Worm (Caenorhabditis elegans): ENCODE measurements around the gene osm-8.
A peak's percentile ranks its signal among the peaks of the same experiment; 100 is the strongest.

Gene osm-8

DNA sequence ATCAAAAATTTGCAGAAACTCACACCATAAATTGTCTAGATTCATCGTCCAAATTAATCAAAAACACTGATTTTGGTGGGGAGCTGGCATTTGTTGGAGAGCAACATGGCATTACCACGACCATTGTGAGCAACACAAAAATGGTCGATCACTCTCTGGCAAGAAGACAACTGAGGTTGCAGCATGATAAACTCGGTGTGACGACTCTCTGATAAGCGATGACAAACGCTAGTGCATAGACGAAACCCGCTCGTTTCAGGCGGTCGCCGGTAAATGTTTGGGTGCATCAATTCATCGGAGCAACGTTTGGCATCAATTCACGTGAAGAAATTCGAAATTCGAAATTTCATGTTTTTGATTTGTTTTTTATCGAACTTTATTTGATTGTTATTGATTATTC, 33.8 kb upstream of the osm-8 start:
- TF ChIP-seq ceh-18 (tag; optimal IDR thresholded peaks at IDR 0.05) (no peak), pha-4 (tag; optimal IDR thresholded peaks at IDR 0.05) (no peak), nhr-232 (tag; optimal IDR thresholded peaks at IDR 0.05) (no peak), npax-4 (tag; optimal IDR thresholded peaks at IDR 0.05) (no peak), ceh-31 (tag; optimal IDR thresholded peaks at IDR 0.05) (no peak), elt-2 (tag; optimal IDR thresholded peaks at IDR 0.05) (peak; percentile 28), fkh-6 (tag; optimal IDR thresholded peaks at IDR 0.05) (no peak)

DNA sequence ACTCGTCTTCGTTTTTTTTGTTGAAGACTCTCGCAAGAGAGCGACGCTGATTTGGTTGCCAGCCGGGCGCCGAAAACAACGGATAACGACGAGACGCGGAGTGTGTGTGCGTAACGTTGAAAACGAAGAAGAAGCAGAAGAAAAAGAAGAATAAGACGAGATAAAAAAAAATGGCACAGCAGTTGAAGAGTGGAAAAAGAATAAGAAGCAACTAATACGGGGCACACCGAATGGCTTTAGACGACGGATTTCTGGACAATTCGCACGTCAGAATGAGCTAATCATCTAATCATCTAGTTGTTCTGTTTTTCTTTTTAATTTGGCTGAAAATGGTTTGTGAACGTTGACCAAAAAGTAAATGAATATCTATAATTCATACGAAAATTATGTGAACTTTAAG, 31.7 kb upstream of the osm-8 start:
- no peak for TF ChIP-seq unc-3 (GFP tag; conservative IDR thresholded peaks at IDR 0.05)
- TF ChIP-seq unc-3 (tag; optimal IDR thresholded peaks at IDR 0.05) = no peak
- TF ChIP-seq sdc-2 (tag; optimal IDR thresholded peaks at IDR 0.05) = no peak
- no peak for TF ChIP-seq fkh-6 (tag; optimal IDR thresholded peaks at IDR 0.05)
- TF ChIP-seq sox-4 (tag; optimal IDR thresholded peaks at IDR 0.05) = no peak
- no peak for TF ChIP-seq madf-2 (tag; optimal IDR thresholded peaks at IDR 0.05)
- no peak for TF ChIP-seq pros-1 (tag; optimal IDR thresholded peaks at IDR 0.05)
- no peak for TF ChIP-seq K09A11.1 (tag; optimal IDR thresholded peaks at IDR 0.05; ENCODE audit: insufficient read depth)
- no peak for TF ChIP-seq zip-5 (tag; optimal IDR thresholded peaks at IDR 0.05)
- TF ChIP-seq npax-4 (tag; optimal IDR thresholded peaks at IDR 0.05) = no peak
- TF ChIP-seq lim-6 (tag; optimal IDR thresholded peaks at IDR 0.05) = no peak
- no peak for TF ChIP-seq hlh-30 (tag; optimal IDR thresholded peaks at IDR 0.05; ENCODE audit: insufficient read depth)
- no peak for TF ChIP-seq ets-4 (tag; optimal IDR thresholded peaks at IDR 0.05)
- no peak for TF ChIP-seq rnt-1 (tag; optimal IDR thresholded peaks at IDR 0.05)
- no peak for TF ChIP-seq tbx-7 (tag; optimal IDR thresholded peaks at IDR 0.05)
- TF ChIP-seq elt-4 (tag; optimal IDR thresholded peaks at IDR 0.05) = no peak
- TF ChIP-seq C38D4.7 (GFP tag; optimal IDR thresholded peaks at IDR 0.05) = no peak
- TF ChIP-seq ttx-3 (tag; optimal IDR thresholded peaks at IDR 0.05) = no peak

DNA sequence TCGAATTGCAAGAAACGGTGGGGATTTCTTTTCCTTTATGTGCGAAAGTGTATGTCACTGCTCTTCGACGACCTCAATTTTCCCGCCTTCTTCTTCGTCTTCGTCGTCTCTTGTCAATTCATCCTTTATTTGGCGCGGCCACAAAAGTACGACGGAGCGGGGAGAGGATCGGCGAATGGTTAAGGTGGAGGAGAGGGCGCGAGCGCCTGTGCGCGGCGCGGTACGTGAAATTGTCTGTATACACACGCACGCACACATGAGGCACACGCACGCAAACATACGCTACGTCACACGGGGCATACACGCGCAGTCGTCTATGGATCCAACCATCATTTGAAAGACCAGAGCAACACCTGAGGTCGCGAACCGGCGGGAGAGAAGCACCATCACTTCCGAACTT, 30.1 kb upstream of the osm-8 start:
- no peak for TF ChIP-seq pax-1 (tag; optimal IDR thresholded peaks at IDR 0.05)
- no peak for TF ChIP-seq zip-5 (tag; optimal IDR thresholded peaks at IDR 0.05)
- TF ChIP-seq ceh-6 (GFP tag; optimal IDR thresholded peaks at IDR 0.05) = peak; percentile 3
- peak; percentile 39 for TF ChIP-seq dmd-4 (tag; optimal IDR thresholded peaks at IDR 0.05; ENCODE audit: borderline replicate concordance)
- no peak for TF ChIP-seq tbx-7 (tag; optimal IDR thresholded peaks at IDR 0.05)
- TF ChIP-seq fkh-10 (GFP tag; optimal IDR thresholded peaks at IDR 0.05) = no peak
- TF ChIP-seq tbx-2 (tag; optimal IDR thresholded peaks at IDR 0.05) = no peak
- no peak for TF ChIP-seq pag-3 (tag; optimal IDR thresholded peaks at IDR 0.05; ENCODE audit: borderline replicate concordance)
- TF ChIP-seq pat-9 (tag; optimal IDR thresholded peaks at IDR 0.05) = no peak
- no peak for TF ChIP-seq odd-2 (tag; optimal IDR thresholded peaks at IDR 0.05)
- peak; percentile 48 for TF ChIP-seq ceh-18 (tag; optimal IDR thresholded peaks at IDR 0.05)
- TF ChIP-seq mec-3 (tag; optimal IDR thresholded peaks at IDR 0.05; ENCODE audit: borderline replicate concordance) = no peak
- TF ChIP-seq fax-1 (tag; optimal IDR thresholded peaks at IDR 0.05) = no peak
- TF ChIP-seq pha-4 (tag; optimal IDR thresholded peaks at IDR 0.05) = no peak
- no peak for TF ChIP-seq ttx-3 (tag; optimal IDR thresholded peaks at IDR 0.05)
- peak; percentile 16 for TF ChIP-seq ceh-31 (tag; optimal IDR thresholded peaks at IDR 0.05)
- no peak for TF ChIP-seq F13H6.1 (tag; optimal IDR thresholded peaks at IDR 0.05)
- peak; percentile 39 for TF ChIP-seq ceh-9 (tag; optimal IDR thresholded peaks at IDR 0.05)

DNA sequence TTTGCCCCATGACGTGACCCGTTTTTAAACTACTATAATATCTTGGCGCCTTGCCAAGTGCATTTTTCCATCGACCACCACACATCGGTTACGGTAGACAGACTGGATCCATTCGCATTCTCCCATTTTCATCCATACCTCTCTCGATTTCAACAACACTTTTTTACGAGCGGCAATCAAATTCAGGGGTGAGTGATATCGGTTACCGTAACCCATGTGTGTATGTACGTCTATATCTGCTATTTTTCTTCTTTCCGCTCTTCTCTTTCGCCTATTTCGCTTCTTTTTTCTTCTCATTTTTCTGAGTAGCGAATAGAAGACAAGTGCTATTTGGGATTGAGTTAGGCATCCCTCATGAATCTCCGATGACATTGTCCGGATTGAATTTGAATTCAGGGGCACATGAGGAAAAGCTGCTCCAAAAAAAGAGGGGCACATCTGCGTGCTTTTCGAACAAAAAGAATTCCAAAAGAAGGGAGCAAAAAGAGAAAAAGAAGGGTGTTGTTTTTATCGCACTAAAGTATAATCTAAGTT, 26.5 kb upstream of the osm-8 start:
- TF ChIP-seq F13H6.1 (tag; optimal IDR thresholded peaks at IDR 0.05) (no peak), unc-42 (tag; optimal IDR thresholded peaks at IDR 0.05) (peak; percentile 59)

All from whole organism, late embryonic.